Fruit fly (Drosophila melanogaster): ENCODE data around the gene Mtr4.

Mtr4 gene

dm6 chr2L:15746600-15747393 is 5.3 kb upstream of the Mtr4 start:
- TF ChIP-seq CG8359 (GFP tag; optimal IDR thresholded peaks at IDR 0.05; ENCODE audit: borderline replicate concordance), result peak; percentile 68
- peak; percentile 97 for TF ChIP-seq kah (GFP tag; optimal IDR thresholded peaks at IDR 0.05)
- peak; percentile 81 for TF ChIP-seq CG6854 (GFP tag; optimal IDR thresholded peaks at IDR 0.05)
- TF ChIP-seq tgo (GFP tag; IDR thresholded peaks at IDR 0.05), result peak; percentile 85
- peak; percentile 22 for TF ChIP-seq CG7987 (GFP tag; optimal IDR thresholded peaks at IDR 0.05)
- no peak for TF ChIP-seq CkIIα-i1 (GFP tag; IDR thresholded peaks at IDR 0.05)
- TF ChIP-seq CG9932 (GFP tag; IDR thresholded peaks at IDR 0.05), result peak; percentile 71
- TF ChIP-seq CG3726 (GFP tag; IDR thresholded peaks at IDR 0.05), result peak; percentile 65; the same call in 1 of the 3 replicates
- TF ChIP-seq CG17829 (tag; optimal IDR thresholded peaks at IDR 0.05), result peak; percentile 96
- 0 out of 2 replicates have a peak, but pooled peaks have one; percentile 32 for TF ChIP-seq Scr (GFP tag; IDR thresholded peaks at IDR 0.05; ENCODE audit: partially characterized antibody)
- TF ChIP-seq CG6654 (GFP tag; optimal IDR thresholded peaks at IDR 0.05), result peak; percentile 82
- TF ChIP-seq Nf-YB (GFP tag; optimal IDR thresholded peaks at IDR 0.05), result peak; percentile 83
- TF ChIP-seq psq (GFP tag; optimal IDR thresholded peaks at IDR 0.05), result peak; percentile 40
- peak; percentile 74 for TF ChIP-seq ac (GFP tag; optimal IDR thresholded peaks at IDR 0.05)
- TF ChIP-seq CG4730 (GFP tag; IDR thresholded peaks at IDR 0.05), result peak; percentile 70
- peak; percentile 64 for TF ChIP-seq kay (GFP tag; optimal IDR thresholded peaks at IDR 0.05)
- peak; percentile 81 for TF ChIP-seq cato (GFP tag; optimal IDR thresholded peaks at IDR 0.05; ENCODE audit: borderline replicate concordance)
- peak; percentile 86 for TF ChIP-seq CG1602 (GFP tag; optimal IDR thresholded peaks at IDR 0.05)
- peak; percentile 17 for TF ChIP-seq CG1647 (GFP tag; optimal IDR thresholded peaks at IDR 0.05)
- TF ChIP-seq sqz (GFP tag; optimal IDR thresholded peaks at IDR 0.05), result peak; percentile 74
- peak; percentile 22 for TF ChIP-seq bab2 (GFP tag; optimal IDR thresholded peaks at IDR 0.05)
- TF ChIP-seq gfzf (GFP tag; optimal IDR thresholded peaks at IDR 0.05), result no peak
- peak; percentile 83 for TF ChIP-seq NfI (GFP tag; optimal IDR thresholded peaks at IDR 0.05)
- TF ChIP-seq CG6791 (GFP tag; IDR thresholded peaks at IDR 0.05; ENCODE audit: partially characterized antibody), result no peak
- peak; percentile 42 for TF ChIP-seq Mad (GFP tag; optimal IDR thresholded peaks at IDR 0.05)
- peak; percentile 93 for TF ChIP-seq gsb-n (tag; optimal IDR thresholded peaks at IDR 0.05)
- TF ChIP-seq Sox102F (GFP tag; optimal IDR thresholded peaks at IDR 0.05), result peak; percentile 93
- TF ChIP-seq MTF-1 (GFP tag; optimal IDR thresholded peaks at IDR 0.05; ENCODE audit: borderline replicate concordance), result peak; percentile 29
- no peak for TF ChIP-seq ftz-f1 (GFP tag; optimal IDR thresholded peaks at IDR 0.05)
- peak; percentile 21; the same call in 1 of the 2 replicates for TF ChIP-seq peb (GFP tag; IDR thresholded peaks at IDR 0.05)
- TF ChIP-seq CG9609 (GFP tag; optimal IDR thresholded peaks at IDR 0.05), result no peak
- peak; percentile 90 for TF ChIP-seq sens (GFP tag)
- TF ChIP-seq unpg (GFP tag; optimal IDR thresholded peaks at IDR 0.05), result peak; percentile 89
- peak; percentile 89 for TF ChIP-seq CG4820 (GFP tag; optimal IDR thresholded peaks at IDR 0.05)
- peak; percentile 7 for TF ChIP-seq CHES-1-like (GFP tag; optimal IDR thresholded peaks at IDR 0.05)
- TF ChIP-seq vfl (GFP tag; optimal IDR thresholded peaks at IDR 0.05), result peak; percentile 27
- TF ChIP-seq CG2875 (GFP tag; optimal IDR thresholded peaks at IDR 0.05), result peak; percentile 86
- TF ChIP-seq pfk (GFP tag; optimal IDR thresholded peaks at IDR 0.05), result no peak
- no peak for TF ChIP-seq CG10565 (GFP tag; optimal IDR thresholded peaks at IDR 0.05)
- TF ChIP-seq CG13775 (GFP tag; optimal IDR thresholded peaks at IDR 0.05), result peak; percentile 96
- TF ChIP-seq CG11398 (GFP tag; optimal IDR thresholded peaks at IDR 0.05), result peak; percentile 6
- TF ChIP-seq Rfx (GFP tag; IDR thresholded peaks at IDR 0.05), result peak; percentile 78
- TF ChIP-seq klu (GFP tag; IDR thresholded peaks at IDR 0.05), result peak; percentile 75; the same call in 1 of the 2 replicates
- peak; percentile 78 for TF ChIP-seq Chrac-16 (GFP tag; optimal IDR thresholded peaks at IDR 0.05)
- peak; percentile 81 for TF ChIP-seq CG10654 (GFP tag; optimal IDR thresholded peaks at IDR 0.05)
- peak; percentile 94 for TF ChIP-seq CG12104 (GFP tag; optimal IDR thresholded peaks at IDR 0.05)
- TF ChIP-seq CG18619 (GFP tag; optimal IDR thresholded peaks at IDR 0.05), result peak; percentile 92
- peak; percentile 68 for TF ChIP-seq YL-1 (GFP tag; optimal IDR thresholded peaks at IDR 0.05)
- TF ChIP-seq CG10147 (GFP tag; optimal IDR thresholded peaks at IDR 0.05), result peak; percentile 91
